Fruit fly (Drosophila melanogaster): ENCODE data around the gene Atxn7.

The Atxn7 gene

dm6 chr2L:2382971-2383370 is 7.3 kb downstream of the Atxn7 start, which contains the start of gene PIG-Wa (continued):
- TF ChIP-seq CG2116 (GFP tag; optimal IDR thresholded peaks at IDR 0.05) (peak; percentile 31), Dbx (GFP tag; IDR thresholded peaks at IDR 0.05) (no peak), CG1024 (GFP tag; IDR thresholded peaks at IDR 0.05) (no peak), cas (GFP tag; IDR thresholded peaks at IDR 0.05) (no peak), org-1 (GFP tag; optimal IDR thresholded peaks at IDR 0.05) (no peak), Mad (GFP tag; optimal IDR thresholded peaks at IDR 0.05) (no peak), Opbp (GFP tag; IDR thresholded peaks at IDR 0.05; ENCODE audit: partially characterized antibody) (peak; percentile 70; the same call in 2 of the 3 replicates), MTF-1 (GFP tag; optimal IDR thresholded peaks at IDR 0.05; ENCODE audit: borderline replicate concordance) (no peak), mld (GFP tag; IDR thresholded peaks at IDR 0.05; ENCODE audit: partially characterized antibody) (no peak), CG9876 (GFP tag; optimal IDR thresholded peaks at IDR 0.05) (no peak), CG11398 (GFP tag; optimal IDR thresholded peaks at IDR 0.05) (no peak), CG32532 (GFP tag; IDR thresholded peaks at IDR 0.05) (no peak), Doc3 (GFP tag; IDR thresholded peaks at IDR 0.05; ENCODE audit: partially characterized antibody) (no peak), Trl (optimal IDR thresholded peaks at IDR 0.05) (no peak), Trl (GFP tag; optimal IDR thresholded peaks at IDR 0.05) (peak; percentile 5), Hmr (GFP tag; optimal IDR thresholded peaks at IDR 0.05) (no peak), klu (GFP tag; IDR thresholded peaks at IDR 0.05) (no peak), Eip74EF (GFP tag; optimal IDR thresholded peaks at IDR 0.05) (no peak), corto (GFP tag; optimal IDR thresholded peaks at IDR 0.05) (no peak), CG31224 (GFP tag; IDR thresholded peaks at IDR 0.05) (no peak), sd (tag; optimal IDR thresholded peaks at IDR 0.05) (peak; percentile 56), CG6791 (GFP tag; IDR thresholded peaks at IDR 0.05; ENCODE audit: partially characterized antibody) (peak; percentile 62; the same call in 1 of the 3 replicates), CG10147 (GFP tag; optimal IDR thresholded peaks at IDR 0.05) (no peak), CG10274 (GFP tag; optimal IDR thresholded peaks at IDR 0.05) (no peak), lbe (GFP tag; optimal IDR thresholded peaks at IDR 0.05) (no peak), NC2β (GFP tag; optimal IDR thresholded peaks at IDR 0.05) (peak; percentile 5), Nf-YB (GFP tag; optimal IDR thresholded peaks at IDR 0.05) (no peak), fu2 (GFP tag; optimal IDR thresholded peaks at IDR 0.05) (no peak), CG12299 (tag; optimal IDR thresholded peaks at IDR 0.05) (no peak), Dip2 (GFP tag; IDR thresholded peaks at IDR 0.05) (no peak), CG13424 (tag; optimal IDR thresholded peaks at IDR 0.05) (no peak), CG8281 (tag; optimal IDR thresholded peaks at IDR 0.05) (no peak), eyg (GFP tag; optimal IDR thresholded peaks at IDR 0.05) (no peak), sima (GFP tag; optimal IDR thresholded peaks at IDR 0.05) (no peak), CG3407 (GFP tag; optimal IDR thresholded peaks at IDR 0.05) (no peak), nau (GFP tag; optimal IDR thresholded peaks at IDR 0.05) (no peak), Sry-β (GFP tag; optimal IDR thresholded peaks at IDR 0.05) (no peak), CG12744 (GFP tag; optimal IDR thresholded peaks at IDR 0.05) (no peak), GATAe (GFP tag; conservative IDR thresholded peaks at IDR 0.05) (no peak), Ets65A (GFP tag) (no peak), crol (GFP tag; IDR thresholded peaks at IDR 0.05) (no peak), CG15601 (tag; optimal IDR thresholded peaks at IDR 0.05) (peak; percentile 18), CG2875 (GFP tag; optimal IDR thresholded peaks at IDR 0.05) (no peak), BtbVII (GFP tag; optimal IDR thresholded peaks at IDR 0.05) (no peak), fd96Cb (tag; optimal IDR thresholded peaks at IDR 0.05) (no peak), Hr51 (GFP tag; optimal IDR thresholded peaks at IDR 0.05) (no peak), H2.0 (GFP tag; IDR thresholded peaks at IDR 0.05) (no peak), CG34224 (GFP tag; IDR thresholded peaks at IDR 0.05; ENCODE audit: partially characterized antibody) (peak; percentile 59; the same call in 2 of the 3 replicates), tx (GFP tag; optimal IDR thresholded peaks at IDR 0.05) (no peak), CG12071 (GFP tag; optimal IDR thresholded peaks at IDR 0.05) (no peak), CG17328 (GFP tag; IDR thresholded peaks at IDR 0.05) (no peak)

All from whole organism, embryonic.